Worm (Caenorhabditis elegans) whole organism, midembryonic: ENCODE data around the gene T02H6.8.
A peak's percentile ranks its signal among the peaks of the same experiment; 100 is the strongest.

ENCODE experiments used
- T22C8.4 ChIP-seq: fragments of 200-800 bp; sonication (Bioruptor generic); IDR thresholded peaks from 2 replicates; pipeline ENCODE4 v1.3.6; 2022; ENCODE audit warnings: missing genetic modification characterization, missing compliant biosample characterization
- cog-1 ChIP-seq: sonication (generic microtip); optimal IDR thresholded peaks from 2 replicates; lab custom pipeline; 2016; ENCODE audit warnings: missing genetic modification characterization, missing compliant biosample characterization
- flt-1 ChIP-seq: fragments of 200-800 bp; sonication (Bioruptor generic); IDR thresholded peaks from 2 replicates; pipeline ENCODE4 v1.3.6; 2022; ENCODE audit warnings: missing genetic modification characterization, missing compliant biosample characterization
- klf-2 ChIP-seq: fragments of 200-800 bp; sonication (Bioruptor generic); conservative IDR thresholded peaks from 2 replicates; pipeline ENCODE4 v1.3.6; 2022; ENCODE audit warnings: missing genetic modification reagents, missing genetic modification characterization, missing compliant biosample characterization
- med-1 ChIP-seq: sonication (generic microtip); optimal IDR thresholded peaks from 2 replicates; lab custom pipeline; 2017; ENCODE audit warnings: missing genetic modification characterization, mild to moderate bottlenecking, missing compliant biosample characterization, antibody characterized with exemption, missing genetic modification reagents; ENCODE audit not compliant: insufficient read depth
- ref-1 ChIP-seq: fragments of 200-800 bp; sonication (Bioruptor generic); conservative IDR thresholded peaks from 2 replicates; pipeline ENCODE4 v1.3.6; 2022; ENCODE audit warnings: missing genetic modification reagents, missing genetic modification characterization, missing compliant biosample characterization
- tab-1 ChIP-seq: fragments of 200-800 bp; sonication (Bioruptor generic); IDR thresholded peaks from 2 replicates; pipeline ENCODE4 v1.3.6; 2022; ENCODE audit warnings: missing genetic modification characterization, missing compliant biosample characterization
- ztf-23 ChIP-seq: fragments of 200-800 bp; sonication (Bioruptor generic); IDR thresholded peaks from 2 replicates; pipeline ENCODE4 v1.3.6; 2022; ENCODE audit warnings: missing genetic modification reagents, missing genetic modification characterization, missing compliant biosample characterization
- ztf-29 ChIP-seq: fragments of 200-800 bp; sonication (Bioruptor generic); IDR thresholded peaks from 2 replicates; pipeline ENCODE4 v1.3.6; 2022; ENCODE audit warnings: missing genetic modification reagents, missing genetic modification characterization, missing compliant biosample characterization

T02H6.8 gene

ce11 chrII:695079-695478 lies 14.4 kb downstream of the T02H6.8 start:
- TF ChIP-seq T22C8.4 (GFP tag; lab: Robert Waterston, UW) (peak; percentile 34; the same call in 1 of the 2 replicates), tab-1 (GFP tag; lab: Robert Waterston, UW) (peak; percentile 80), ref-1 (GFP tag; lab: Robert Waterston, UW) (0 out of 2 replicates have a peak, but pooled peaks have one; percentile 28), ztf-23 (GFP tag; lab: Robert Waterston, UW) (peak; percentile 41; the same call in 1 of the 2 replicates)

ce11 chrII:696776-697532 lies 16.3 kb downstream of the T02H6.8 start:
- TF ChIP-seq T22C8.4 (GFP tag; lab: Robert Waterston, UW), result peak; percentile 75
- peak; percentile 23; the same call in 1 of the 2 replicates for TF ChIP-seq ztf-29
- peak; percentile 66 for TF ChIP-seq klf-2 (GFP tag; lab: Robert Waterston, UW)
- peak; percentile 59 for TF ChIP-seq ref-1 (GFP tag; lab: Robert Waterston, UW)
- peak; percentile 81 for TF ChIP-seq tab-1 (GFP tag; lab: Robert Waterston, UW)
- TF ChIP-seq flt-1 (GFP tag; lab: Robert Waterston, UW), result peak; percentile 69

ce11 chrII:698453-698852 lies 17.8 kb downstream of the T02H6.8 start:
- TF ChIP-seq tab-1 (GFP tag; lab: Robert Waterston, UW), result 0 out of 2 replicates have a peak, but pooled peaks have one; percentile 45
- peak; percentile 48; the same call in 1 of the 2 replicates for TF ChIP-seq ztf-23 (GFP tag; lab: Robert Waterston, UW)

ce11 chrII:701025-701370 lies 20.4 kb downstream of the T02H6.8 start, which contains the start of gene T02H6.11:
T02H6.11 (minus strand) TSS chrII:701125.
- TF ChIP-seq T22C8.4 (GFP tag; lab: Robert Waterston, UW) (no peak), med-1 (GFP tag; lab: Kevin White, UChicago) (no peak), ref-1 (GFP tag; lab: Robert Waterston, UW) (no peak), klf-2 (GFP tag; lab: Robert Waterston, UW) (no peak), ztf-29 (no peak), flt-1 (GFP tag; lab: Robert Waterston, UW) (no peak), cog-1 (tag; lab: Kevin White, UChicago) (no peak)

ce11 chrII:701371-702139 lies 20.9 kb downstream of the T02H6.8 start, which contains the start of gene thoc-1:
thoc-1 (plus strand) TSS chrII:702107.
- TF ChIP-seq ztf-23 (GFP tag; lab: Robert Waterston, UW), result no peak
- TF ChIP-seq klf-2 (GFP tag; lab: Robert Waterston, UW), result no peak
- no peak for TF ChIP-seq T22C8.4 (GFP tag; lab: Robert Waterston, UW)
- TF ChIP-seq ztf-29, result no peak
- TF ChIP-seq tab-1 (GFP tag; lab: Robert Waterston, UW), result no peak
- TF ChIP-seq med-1 (GFP tag; lab: Kevin White, UChicago), result no peak
- TF ChIP-seq ref-1 (GFP tag; lab: Robert Waterston, UW), result no peak
- no peak for TF ChIP-seq cog-1 (tag; lab: Kevin White, UChicago)

ce11 chrII:709081-709480 lies 28.4 kb downstream of the T02H6.8 start, which contains the start of gene T02H6.1:
T02H6.1 (plus strand) TSS chrII:709381.
- no peak for TF ChIP-seq T22C8.4 (GFP tag; lab: Robert Waterston, UW)
- no peak for TF ChIP-seq cog-1 (tag; lab: Kevin White, UChicago)
- no peak for TF ChIP-seq med-1 (GFP tag; lab: Kevin White, UChicago)
- no peak for TF ChIP-seq ref-1 (GFP tag; lab: Robert Waterston, UW)
- TF ChIP-seq ztf-23 (GFP tag; lab: Robert Waterston, UW), result no peak
- TF ChIP-seq ztf-29, result no peak
- TF ChIP-seq flt-1 (GFP tag; lab: Robert Waterston, UW), result no peak
- TF ChIP-seq tab-1 (GFP tag; lab: Robert Waterston, UW), result no peak
- no peak for TF ChIP-seq klf-2 (GFP tag; lab: Robert Waterston, UW)

ce11 chrII:721931-722330 lies 41.3 kb downstream of the T02H6.8 start:
- TF ChIP-seq tab-1 (GFP tag; lab: Robert Waterston, UW) (no peak), ztf-23 (GFP tag; lab: Robert Waterston, UW) (no peak), klf-2 (GFP tag; lab: Robert Waterston, UW) (no peak), ref-1 (GFP tag; lab: Robert Waterston, UW) (no peak), flt-1 (GFP tag; lab: Robert Waterston, UW) (no peak), cog-1 (tag; lab: Kevin White, UChicago) (no peak), med-1 (GFP tag; lab: Kevin White, UChicago) (no peak)

ce11 chrII:723488-723887 lies 42.9 kb downstream of the T02H6.8 start, which contains the start of gene rfip-2:
rfip-2 (plus strand) TSS chrII:723788.
- no peak for TF ChIP-seq klf-2 (GFP tag; lab: Robert Waterston, UW)
- no peak for TF ChIP-seq med-1 (GFP tag; lab: Kevin White, UChicago)
- no peak for TF ChIP-seq ztf-23 (GFP tag; lab: Robert Waterston, UW)
- no peak for TF ChIP-seq tab-1 (GFP tag; lab: Robert Waterston, UW)
- no peak for TF ChIP-seq cog-1 (tag; lab: Kevin White, UChicago)
- no peak for TF ChIP-seq ref-1 (GFP tag; lab: Robert Waterston, UW)
- TF ChIP-seq ztf-29, result no peak
- TF ChIP-seq T22C8.4 (GFP tag; lab: Robert Waterston, UW), result no peak
- TF ChIP-seq flt-1 (GFP tag; lab: Robert Waterston, UW), result no peak

ce11 chrII:724004-724403 lies 43.4 kb downstream of the T02H6.8 start:
- no peak for TF ChIP-seq flt-1 (GFP tag; lab: Robert Waterston, UW)
- peak; percentile 93 for TF ChIP-seq T22C8.4 (GFP tag; lab: Robert Waterston, UW)
